Fruit fly (Drosophila melanogaster) whole organism: ENCODE results near the gene CG46306.

Experiments used
- CG8478 ChIP-seq: fragments of >200 bp; optimal IDR thresholded peaks from 2 replicates; lab custom pipeline; 2018; ENCODE audit warnings: inconsistent platforms
- Dll ChIP-seq: fragments of >200 bp; optimal IDR thresholded peaks from 2 replicates; lab custom pipeline; 2017
- EcR ChIP-seq, 2 experiments: fragments of >200 bp; optimal IDR thresholded peaks; 2 replicates each; lab custom pipeline; 2017; ENCODE audit warnings: missing biosample characterization in 2 of 2, missing genetic modification characterization in 2 of 2, missing genetic modification reagents in 2 of 2
- pan ChIP-seq: fragments of >200 bp; optimal IDR thresholded peaks from 2 replicates; lab custom pipeline; 2017
- psq ChIP-seq: fragments of >200 bp; optimal IDR thresholded peaks from 2 replicates; lab custom pipeline; 2017
- usp ChIP-seq: fragments of >200 bp; optimal IDR thresholded peaks from 2 replicates; lab custom pipeline; 2017; ENCODE audit warnings: missing biosample characterization, missing genetic modification characterization, mixed read lengths

CG46306 gene

DNA sequence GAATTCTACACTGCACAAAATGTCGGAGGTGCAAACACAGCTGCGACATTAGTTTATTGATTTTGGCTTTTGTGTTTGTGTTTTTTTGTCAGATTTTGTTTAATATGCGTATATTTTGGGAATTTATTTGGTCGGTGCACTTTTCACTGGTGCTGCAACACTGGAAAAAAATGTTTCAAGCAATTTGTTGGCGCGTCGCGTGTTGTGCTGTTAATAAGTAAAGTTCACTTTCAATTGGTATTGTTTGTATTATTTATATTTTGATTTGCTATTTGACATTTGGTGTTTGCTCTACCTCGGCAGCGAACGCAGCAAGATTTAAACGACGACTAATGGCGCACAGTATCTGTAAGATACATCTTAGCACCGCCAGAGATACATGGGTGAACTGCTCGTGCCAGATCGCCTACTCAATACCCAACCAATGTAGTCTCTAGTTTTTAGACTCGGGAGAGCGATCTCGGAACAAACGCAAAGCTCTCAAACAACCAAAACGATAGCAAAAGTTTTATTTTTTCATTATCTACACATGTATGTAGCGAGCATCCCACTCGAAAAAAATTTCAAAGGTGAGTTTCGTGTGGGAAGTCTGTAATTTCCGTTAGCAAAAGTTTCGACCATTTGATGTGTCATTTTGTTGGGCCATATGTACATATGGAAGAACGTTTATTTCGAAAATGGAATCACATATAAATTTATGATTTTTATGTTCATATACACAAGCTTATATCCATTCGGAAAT, 53.0 kb downstream of the CG46306 start:
- TF ChIP-seq usp (GFP tag; lab: Kevin White, UChicago), result no peak
- TF ChIP-seq Dll, result no peak
- TF ChIP-seq EcR (GFP tag; optimal IDR thresholded peaks at IDR 0.05; lab: Kevin White, UChicago), result no peak
- no peak for TF ChIP-seq pan (lab: Kevin White, UChicago)
- TF ChIP-seq psq, result no peak
- no peak for TF ChIP-seq CG8478 (lab: Kevin White, UChicago)

DNA sequence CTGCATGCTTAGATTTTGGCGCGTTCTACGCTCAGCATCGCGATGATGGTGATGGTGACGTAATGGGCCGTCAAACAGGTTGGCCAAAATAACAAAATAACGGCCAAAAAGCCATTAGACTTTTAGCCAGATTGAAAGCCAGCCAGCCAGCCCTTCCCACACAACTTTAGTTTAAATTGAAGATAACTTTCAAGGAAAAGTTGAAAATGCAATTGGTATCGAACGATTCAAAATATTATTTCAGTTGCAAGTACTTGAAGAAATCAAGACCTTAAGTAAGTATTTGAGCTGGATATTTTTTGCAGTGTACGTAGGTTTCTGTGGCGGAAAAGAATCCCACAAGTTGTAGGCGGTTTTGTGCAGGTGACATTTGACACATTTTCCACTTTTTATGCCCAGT, 54.3 kb downstream of the CG46306 start:
- TF ChIP-seq CG8478 (lab: Kevin White, UChicago), result no peak
- TF ChIP-seq usp (GFP tag; lab: Kevin White, UChicago), result no peak
- TF ChIP-seq Dll, result no peak
- TF ChIP-seq psq, result no peak
- no peak for TF ChIP-seq EcR (GFP tag; optimal IDR thresholded peaks at IDR 0.05; lab: Kevin White, UChicago)
- no peak for TF ChIP-seq pan (lab: Kevin White, UChicago)

DNA sequence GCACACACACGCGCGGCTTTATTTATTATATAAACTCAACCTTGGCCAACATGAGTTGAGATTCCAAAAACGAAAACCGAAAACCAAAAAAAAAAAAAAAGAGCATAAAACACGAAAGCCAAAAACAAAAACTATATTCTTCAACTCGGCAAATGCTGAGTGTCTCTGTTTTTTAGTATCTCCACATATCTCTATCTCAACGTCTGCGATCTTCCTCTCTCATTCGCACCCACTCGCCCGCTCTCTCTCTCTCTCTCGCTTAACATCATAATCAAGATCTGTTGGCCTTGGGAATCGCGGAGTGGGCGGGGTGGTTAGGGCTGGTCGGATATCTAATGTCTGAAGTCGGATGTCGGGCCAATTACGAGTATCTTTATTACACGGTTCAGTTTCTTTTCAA, 55.1 kb downstream of the CG46306 start:
- TF ChIP-seq usp (GFP tag; lab: Kevin White, UChicago) (no peak), CG8478 (lab: Kevin White, UChicago) (no peak), EcR (GFP tag; optimal IDR thresholded peaks at IDR 0.05; lab: Kevin White, UChicago) (no peak), pan (lab: Kevin White, UChicago) (no peak), psq (no peak), Dll (no peak)

DNA sequence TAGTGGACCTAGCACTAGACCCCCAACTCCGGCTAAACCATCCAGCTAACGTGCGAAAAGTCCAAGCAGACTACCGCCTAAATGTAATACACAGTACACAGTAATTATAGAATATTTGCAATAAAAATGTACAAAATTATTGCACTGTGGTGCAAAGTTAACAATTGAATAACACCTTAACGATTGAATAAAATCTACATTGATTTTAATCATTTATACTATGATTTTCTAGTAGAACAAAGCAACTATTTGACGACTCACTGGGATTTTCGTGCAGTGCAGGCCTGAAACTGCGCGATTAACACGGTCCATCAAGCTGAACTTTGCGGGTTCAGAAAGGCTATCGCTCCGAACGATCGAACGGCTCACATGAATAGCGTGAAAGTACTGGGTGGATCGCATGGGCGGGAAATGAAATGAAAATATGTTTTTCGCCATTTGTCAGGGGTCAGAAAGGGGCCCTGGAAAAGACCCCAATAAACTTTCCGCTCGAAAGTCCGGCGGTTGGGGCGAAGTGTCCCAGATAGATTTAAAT, 57.1 kb downstream of the CG46306 start:
- TF ChIP-seq psq (no peak), CG8478 (lab: Kevin White, UChicago) (no peak), EcR (GFP tag; optimal IDR thresholded peaks at IDR 0.05; lab: Kevin White, UChicago) (no peak), Dll (no peak), usp (GFP tag; lab: Kevin White, UChicago) (no peak), pan (lab: Kevin White, UChicago) (no peak)
